Worm (Caenorhabditis elegans): ENCODE results near the gene spsb-2.

spsb-2 gene

ce11 chrII:15261082-15261481 lies 30.9 kb downstream of the spsb-2 start (continued):
- no peak for TF ChIP-seq F57C9.4 (tag; optimal IDR thresholded peaks at IDR 0.05)
- peak; percentile 23; the same call in 1 of the 2 replicates for TF ChIP-seq hsf-1 (GFP tag; IDR thresholded peaks at IDR 0.05)

DNA sequence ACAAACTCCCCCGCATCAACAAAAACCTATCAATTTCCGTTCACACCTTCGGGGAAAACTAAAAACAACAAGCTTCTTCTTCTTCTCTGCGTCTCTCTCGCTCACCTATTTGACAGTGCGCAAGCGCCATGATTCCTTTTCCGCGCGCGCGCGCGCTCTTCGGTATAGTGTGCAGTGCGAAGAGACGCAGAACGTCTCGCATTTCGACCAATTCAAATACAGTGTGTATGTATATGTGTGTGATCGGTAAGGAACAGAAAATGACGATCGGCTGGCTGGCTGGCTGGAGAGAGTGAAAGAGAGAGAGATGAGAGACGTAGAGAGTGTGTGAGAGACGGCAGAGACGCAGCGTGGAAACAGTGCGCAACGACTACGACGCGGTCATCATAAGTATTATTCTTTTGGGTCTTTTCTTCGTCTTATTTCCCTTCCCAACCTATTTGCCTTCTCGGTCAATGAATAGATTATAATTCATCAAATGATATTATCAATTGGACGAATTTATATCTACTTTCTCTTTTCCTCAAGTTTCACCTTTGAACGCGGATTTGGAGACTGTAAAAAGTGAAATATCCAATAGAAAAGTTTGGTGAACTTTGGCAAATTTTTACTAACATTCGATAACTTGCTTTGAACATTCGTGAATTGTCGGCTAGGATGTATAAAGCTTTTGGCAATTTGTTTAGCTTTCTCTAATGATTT lies 33.1 kb downstream of the spsb-2 start:
- no peak for TF ChIP-seq egl-44 (GFP tag; IDR thresholded peaks at IDR 0.05)
- no peak for TF ChIP-seq cebp-2 (GFP tag; IDR thresholded peaks at IDR 0.05)
- TF ChIP-seq snpc-4 (GFP tag; optimal IDR thresholded peaks at IDR 0.05), result no peak
- peak in 2 of 4 experiments; percentile 36 to 40 for TF ChIP-seq snpc-4 (tag; optimal IDR thresholded peaks at IDR 0.05)
- no peak for TF ChIP-seq unc-62 (GFP tag; optimal IDR thresholded peaks at IDR 0.05)
- TF ChIP-seq ztf-3 (GFP tag; optimal IDR thresholded peaks at IDR 0.05), result no peak
- peak; percentile 91 for TF ChIP-seq zfh-2 (GFP tag; conservative IDR thresholded peaks at IDR 0.05)
- peak; percentile 58 for TF ChIP-seq K12H6.12 (tag; optimal IDR thresholded peaks at IDR 0.05)
- no peak for TF ChIP-seq F57C9.4 (tag; optimal IDR thresholded peaks at IDR 0.05)
- no peak for TF ChIP-seq cebp-1 (GFP tag; IDR thresholded peaks at IDR 0.05)
- TF ChIP-seq cebp-1 (tag; optimal IDR thresholded peaks at IDR 0.05), result peak; percentile 70
- TF ChIP-seq ceh-58 (GFP tag; IDR thresholded peaks at IDR 0.05), result no peak
- no peak for TF ChIP-seq repo-1 (tag; optimal IDR thresholded peaks at IDR 0.05)
- peak; percentile 75 for TF ChIP-seq efl-1 (GFP tag; optimal IDR thresholded peaks at IDR 0.05)
- TF ChIP-seq aptf-3 (GFP tag; IDR thresholded peaks at IDR 0.05), result no peak
- TF ChIP-seq B0019.2 (GFP tag; conservative IDR thresholded peaks at IDR 0.05), result no peak
- TF ChIP-seq bed-1 (GFP tag; IDR thresholded peaks at IDR 0.05), result no peak
- TF ChIP-seq hmg-20 (GFP tag; IDR thresholded peaks at IDR 0.05), result no peak
- no peak for TF ChIP-seq zim-3 (tag; optimal IDR thresholded peaks at IDR 0.05)
- TF ChIP-seq ccch-3 (GFP tag; optimal IDR thresholded peaks at IDR 0.05), result no peak
- TF ChIP-seq gei-17 (GFP tag; optimal IDR thresholded peaks at IDR 0.05), result peak; percentile 11
- TF ChIP-seq F23B12.7 (tag; optimal IDR thresholded peaks at IDR 0.05; ENCODE audit: insufficient read depth), result peak; percentile 34
- TF ChIP-seq pbrm-1 (GFP tag; IDR thresholded peaks at IDR 0.05), result no peak
- no peak for TF ChIP-seq ZK185.1 (tag; optimal IDR thresholded peaks at IDR 0.05; ENCODE audit: poor library complexity, severe bottlenecking)
- peak; percentile 44 for TF ChIP-seq lin-54 (GFP tag; optimal IDR thresholded peaks at IDR 0.05)
- TF ChIP-seq tbp1 (GFP tag; optimal IDR thresholded peaks at IDR 0.05), result peak; percentile 45
- TF ChIP-seq ceh-91 (GFP tag; IDR thresholded peaks at IDR 0.05), result no peak
- TF ChIP-seq aptf-2 (GFP tag; conservative IDR thresholded peaks at IDR 0.05), result no peak
- TF ChIP-seq sptf-2 (GFP tag; optimal IDR thresholded peaks at IDR 0.05), result no peak
- TF ChIP-seq dox-1 (GFP tag; IDR thresholded peaks at IDR 0.05), result peak; percentile 90
- peak; percentile 66 for TF ChIP-seq D2030.7 (GFP tag; IDR thresholded peaks at IDR 0.05)
- TF ChIP-seq snpc-1.1 (tag; optimal IDR thresholded peaks at IDR 0.05; ENCODE audit: insufficient read depth), result no peak
- no peak for TF ChIP-seq hsf-1 (GFP tag; IDR thresholded peaks at IDR 0.05)
- no peak for TF ChIP-seq snpc-1.3 (tag; optimal IDR thresholded peaks at IDR 0.05; ENCODE audit: insufficient read depth)
- TF ChIP-seq ztf-22 (GFP tag; optimal IDR thresholded peaks at IDR 0.05), result peak; percentile 24
- TF ChIP-seq F39B2.1 (GFP tag; IDR thresholded peaks at IDR 0.05), result no peak
- TF ChIP-seq C17E4.6 (GFP tag; IDR thresholded peaks at IDR 0.05), result 0 out of 2 replicates have a peak, but pooled peaks have one; percentile 40
- no peak for TF ChIP-seq sea-2 (GFP tag; IDR thresholded peaks at IDR 0.05)
- TF ChIP-seq F33H1.4 (GFP tag; IDR thresholded peaks at IDR 0.05), result no peak
- no peak for TF ChIP-seq dpl-1 (GFP tag; optimal IDR thresholded peaks at IDR 0.05)
- no peak for TF ChIP-seq akir-1 (GFP tag; optimal IDR thresholded peaks at IDR 0.05)
- no peak for TF ChIP-seq fkh-3 (tag; optimal IDR thresholded peaks at IDR 0.05)
- no peak for TF ChIP-seq tbx-9 (tag; optimal IDR thresholded peaks at IDR 0.05; ENCODE audit: borderline replicate concordance)
- TF ChIP-seq F52B5.7 (tag; optimal IDR thresholded peaks at IDR 0.05), result no peak
- no peak for TF ChIP-seq hrde-1 (tag; optimal IDR thresholded peaks at IDR 0.05; ENCODE audit: borderline replicate concordance)
